Worm (Caenorhabditis elegans) whole organism, L2 larva: ENCODE results near the gene ZK856.4.
A peak's percentile ranks its signal among the peaks of the same experiment; 100 is the strongest.

ENCODE experiments used
- C34F6.9 ChIP-seq: fragments of 150-350 bp; optimal IDR thresholded peaks from 2 replicates; lab custom pipeline; 2014; ENCODE audit warnings: missing biosample characterization, missing genetic modification characterization
- F13H6.1 ChIP-seq: sonication (generic microtip); optimal IDR thresholded peaks from 2 replicates; lab custom pipeline; 2016; ENCODE audit warnings: missing genetic modification characterization, missing compliant biosample characterization
- Y55F3AM.14 ChIP-seq: fragments of 200-800 bp; sonication (Bioruptor generic); optimal IDR thresholded peaks from 2 replicates; lab custom pipeline; 2018; ENCODE audit warnings: mild to moderate bottlenecking, missing genetic modification characterization, missing compliant biosample characterization
- ZK546.5 ChIP-seq: sonication (generic microtip); optimal IDR thresholded peaks from 2 replicates; lab custom pipeline; 2017; ENCODE audit warnings: missing biosample characterization, missing genetic modification characterization
- alr-1 ChIP-seq: fragments of 150-350 bp; optimal IDR thresholded peaks from 2 replicates; lab custom pipeline; 2014; ENCODE audit warnings: missing biosample characterization, missing genetic modification characterization
- aly-2 ChIP-seq: fragments of 150-350 bp; optimal IDR thresholded peaks from 2 replicates; lab custom pipeline; 2014; ENCODE audit warnings: missing biosample characterization, missing genetic modification characterization
- ama-1 ChIP-seq: fragments of 150-350 bp; optimal IDR thresholded peaks from 2 replicates; lab custom pipeline; 2018; ENCODE audit warnings: inconsistent platforms
- blmp-1 ChIP-seq: sonication (generic microtip); optimal IDR thresholded peaks from 2 replicates; lab custom pipeline; 2017; ENCODE audit warnings: missing genetic modification characterization, mild to moderate bottlenecking, missing compliant biosample characterization, antibody characterized with exemption, moderate library complexity; ENCODE audit not compliant: insufficient read depth
- ceh-16 ChIP-seq: fragments of 150-350 bp; optimal IDR thresholded peaks from 2 replicates; lab custom pipeline; 2014; ENCODE audit warnings: missing biosample characterization, missing genetic modification characterization
- ceh-82 ChIP-seq: fragments of 150-350 bp; optimal IDR thresholded peaks from 2 replicates; lab custom pipeline; 2014; ENCODE audit warnings: missing biosample characterization, missing genetic modification characterization
- crh-2 ChIP-seq: sonication (generic microtip); optimal IDR thresholded peaks from 2 replicates; lab custom pipeline; 2017; ENCODE audit warnings: missing biosample characterization, missing genetic modification characterization
- dmd-4 ChIP-seq: sonication (generic microtip); optimal IDR thresholded peaks from 2 replicates; lab custom pipeline; 2017; ENCODE audit warnings: missing biosample characterization, missing genetic modification characterization
- egl-27 ChIP-seq: sonication (generic microtip); optimal IDR thresholded peaks from 3 replicates; lab custom pipeline; 2017; ENCODE audit warnings: missing biosample characterization, missing genetic modification reagents, missing genetic modification characterization
- elt-3 ChIP-seq: sonication (generic microtip); optimal IDR thresholded peaks from 2 replicates; lab custom pipeline; 2017; ENCODE audit warnings: missing biosample characterization, missing genetic modification characterization
- fos-1 ChIP-seq: fragments of 150-350 bp; optimal IDR thresholded peaks from 2 replicates; lab custom pipeline; 2014; ENCODE audit warnings: missing biosample characterization, missing genetic modification characterization
- gmeb-1 ChIP-seq: fragments of 150-350 bp; optimal IDR thresholded peaks from 2 replicates; lab custom pipeline; 2014; ENCODE audit warnings: missing biosample characterization, missing genetic modification characterization
- lin-11 ChIP-seq: fragments of 150-350 bp; sonication (generic microtip); optimal IDR thresholded peaks from 2 replicates; lab custom pipeline; 2014; ENCODE audit warnings: missing biosample characterization, missing genetic modification characterization, inconsistent platforms, mixed read lengths
- lin-13 ChIP-seq: fragments of 150-350 bp; optimal IDR thresholded peaks from 2 replicates; lab custom pipeline; 2014; ENCODE audit warnings: missing biosample characterization, missing genetic modification reagents, missing genetic modification characterization
- lin-39 ChIP-seq: fragments of 150-350 bp; optimal IDR thresholded peaks from 2 replicates; lab custom pipeline; 2014; ENCODE audit warnings: missing biosample characterization, missing genetic modification reagents, missing genetic modification characterization
- lsy-2 ChIP-seq, 2 experiments: fragments of 150-350 bp in 1 of 2; sonication (generic microtip) in 1 of 2; optimal IDR thresholded peaks; 2 replicates each; lab custom pipeline; 2014 to 2017; ENCODE audit warnings: missing biosample characterization in 2 of 2, missing genetic modification characterization in 2 of 2
- mbf-1 ChIP-seq: sonication (generic microtip); optimal IDR thresholded peaks from 2 replicates; lab custom pipeline; 2017; ENCODE audit warnings: missing biosample characterization, missing genetic modification characterization
- mdl-1 ChIP-seq, 2 experiments: fragments of 150-350 bp in 1 of 2; sonication (generic microtip) in 1 of 2; optimal IDR thresholded peaks; 2 replicates each; lab custom pipeline; 2017; ENCODE audit warnings: missing biosample characterization in 2 of 2, missing genetic modification characterization in 2 of 2
- nhr-10 ChIP-seq: sonication (generic microtip); optimal IDR thresholded peaks from 2 replicates; lab custom pipeline; 2017; ENCODE audit warnings: missing biosample characterization, missing genetic modification characterization
- nhr-11 ChIP-seq: fragments of 150-350 bp; optimal IDR thresholded peaks from 2 replicates; lab custom pipeline; 2014; ENCODE audit warnings: missing biosample characterization, missing genetic modification characterization
- nhr-12 ChIP-seq: fragments of 150-350 bp; optimal IDR thresholded peaks from 2 replicates; lab custom pipeline; 2014; ENCODE audit warnings: missing biosample characterization, missing genetic modification characterization
- nhr-129 ChIP-seq: fragments of 150-350 bp; optimal IDR thresholded peaks from 2 replicates; lab custom pipeline; 2014; ENCODE audit warnings: missing biosample characterization, missing genetic modification characterization
- nhr-21 ChIP-seq: fragments of 150-350 bp; optimal IDR thresholded peaks from 2 replicates; lab custom pipeline; 2014; ENCODE audit warnings: missing biosample characterization, missing genetic modification characterization
- nhr-237 ChIP-seq: fragments of 150-350 bp; optimal IDR thresholded peaks from 2 replicates; lab custom pipeline; 2014; ENCODE audit warnings: missing biosample characterization, missing genetic modification characterization
- nhr-25 ChIP-seq: fragments of 150-350 bp; sonication (generic microtip); optimal IDR thresholded peaks from 3 replicates; lab custom pipeline; 2014; ENCODE audit warnings: missing biosample characterization, missing genetic modification characterization
- nhr-6 ChIP-seq: fragments of 150-350 bp; optimal IDR thresholded peaks from 2 replicates; lab custom pipeline; 2014; ENCODE audit warnings: missing biosample characterization, missing genetic modification characterization
- nhr-77 ChIP-seq: fragments of 150-350 bp; optimal IDR thresholded peaks from 2 replicates; lab custom pipeline; 2014; ENCODE audit warnings: missing biosample characterization, missing genetic modification characterization
- sem-4 ChIP-seq: fragments of 150-350 bp; optimal IDR thresholded peaks from 2 replicates; lab custom pipeline; 2014; ENCODE audit warnings: missing biosample characterization, missing genetic modification reagents, missing genetic modification characterization
- sma-3 ChIP-seq: sonication (generic microtip); optimal IDR thresholded peaks from 2 replicates; lab custom pipeline; 2016; ENCODE audit warnings: missing genetic modification reagents, missing genetic modification characterization, missing compliant biosample characterization
- snpc-4 ChIP-seq: fragments of 150-350 bp; optimal IDR thresholded peaks from 2 replicates; lab custom pipeline; 2014; ENCODE audit warnings: missing biosample characterization, missing genetic modification characterization
- unc-39 ChIP-seq: fragments of 150-350 bp; optimal IDR thresholded peaks from 2 replicates; lab custom pipeline; 2014; ENCODE audit warnings: missing biosample characterization, missing genetic modification characterization
- unc-55 ChIP-seq: fragments of 150-350 bp; sonication (generic microtip); optimal IDR thresholded peaks from 3 replicates; lab custom pipeline; 2014; ENCODE audit warnings: missing biosample characterization, missing genetic modification reagents, missing genetic modification characterization
- zag-1 ChIP-seq: fragments of 150-350 bp; optimal IDR thresholded peaks from 2 replicates; lab custom pipeline; 2014; ENCODE audit warnings: missing biosample characterization, missing genetic modification characterization
- ztf-4 ChIP-seq: fragments of 150-350 bp; optimal IDR thresholded peaks from 2 replicates; lab custom pipeline; 2014; ENCODE audit warnings: missing biosample characterization, missing genetic modification characterization

Gene ZK856.4

ce11 chrV:10174632-10175075 is 8.4 kb upstream of the ZK856.4 start (continued):
- TF ChIP-seq F13H6.1: peak; percentile 79
- TF ChIP-seq crh-2 (tag; lab: Kevin White, UChicago): peak; percentile 81
- no peak for TF ChIP-seq nhr-11 (tag; lab: Kevin White, UChicago)
- peak; percentile 55 for TF ChIP-seq nhr-21
- TF ChIP-seq Y55F3AM.14: peak; percentile 59
- peak; percentile 67 for TF ChIP-seq sem-4 (tag; lab: Kevin White, UChicago)
- TF ChIP-seq mdl-1 (tag; optimal IDR thresholded peaks at IDR 0.05; lab: Kevin White, UChicago): peak; percentile 65 to 91
- peak; percentile 95 for TF ChIP-seq zag-1 (tag; lab: Kevin White, UChicago)
- no peak for TF ChIP-seq ceh-82 (tag; lab: Kevin White, UChicago)
- no peak for TF ChIP-seq mbf-1 (tag; lab: Kevin White, UChicago)
- TF ChIP-seq lin-39 (tag; lab: Kevin White, UChicago): peak; percentile 66
- TF ChIP-seq nhr-6 (tag; lab: Kevin White, UChicago): peak; percentile 86
- peak; percentile 60 for TF ChIP-seq unc-39 (tag; lab: Kevin White, UChicago)
- TF ChIP-seq nhr-12 (tag; lab: Kevin White, UChicago): no peak
- TF ChIP-seq, all 48 proteins: peak for 23

- TF ChIP-seq unc-55 (GFP tag; lab: Kevin White, UChicago) (peak; percentile 65), ztf-4 (tag; lab: Kevin White, UChicago) (no peak), F13H6.1 (peak; percentile 63), fos-1 (tag; lab: Kevin White, UChicago) (peak; percentile 28), gmeb-1 (peak; percentile 20), dmd-4 (tag; lab: Kevin White, UChicago) (no peak), mdl-1 (tag; optimal IDR thresholded peaks at IDR 0.05; lab: Kevin White, UChicago) (no peak), lsy-2 (tag; optimal IDR thresholded peaks at IDR 0.05; lab: Kevin White, UChicago) (peak; percentile 15 to 76), lin-13 (GFP tag; lab: Kevin White, UChicago) (peak; percentile 30), sma-3 (peak; percentile 72), nhr-25 (tag; lab: Kevin White, UChicago) (peak; percentile 50), crh-2 (tag; lab: Kevin White, UChicago) (peak; percentile 62), egl-27 (tag; lab: Kevin White, UChicago) (no peak), nhr-129 (peak; percentile 64), C34F6.9 (tag; lab: Kevin White, UChicago) (peak; percentile 79), nhr-6 (tag; lab: Kevin White, UChicago) (peak; percentile 6), blmp-1 (tag; lab: Kevin White, UChicago) (peak; percentile 96)
These were observed 4.9 kb upstream of the ZK856.4 start for ce11 chrV:10178166-10178565.

- no peak for TF ChIP-seq ztf-4 (tag; lab: Kevin White, UChicago)
- TF ChIP-seq alr-1: no peak
- TF ChIP-seq mbf-1 (tag; lab: Kevin White, UChicago): no peak
- TF ChIP-seq nhr-11 (tag; lab: Kevin White, UChicago): no peak
- no peak for TF ChIP-seq nhr-77 (tag; lab: Kevin White, UChicago)
- TF ChIP-seq mdl-1 (tag; optimal IDR thresholded peaks at IDR 0.05; lab: Kevin White, UChicago): no peak
- no peak for TF ChIP-seq nhr-237
- no peak for TF ChIP-seq sma-3
- TF ChIP-seq snpc-4 (tag; lab: Kevin White, UChicago): no peak
- TF ChIP-seq aly-2 (tag; lab: Kevin White, UChicago): no peak
- TF ChIP-seq nhr-6 (tag; lab: Kevin White, UChicago): no peak
These were observed 3.8 kb upstream of the ZK856.4 start, which contains the start of gene cul-5 for ce11 chrV:10179235-10179634. Gene cul-5, plus strand, starts transcription at chrV:10179535.

- TF ChIP-seq elt-3 (tag; lab: Kevin White, UChicago) (no peak), mdl-1 (tag; optimal IDR thresholded peaks at IDR 0.05; lab: Kevin White, UChicago) (no peak), nhr-10 (tag; lab: Kevin White, UChicago) (no peak), mbf-1 (tag; lab: Kevin White, UChicago) (no peak), C34F6.9 (tag; lab: Kevin White, UChicago) (no peak), ceh-16 (tag; lab: Kevin White, UChicago) (no peak), lin-11 (no peak), unc-39 (tag; lab: Kevin White, UChicago) (no peak), egl-27 (tag; lab: Kevin White, UChicago) (no peak), unc-55 (GFP tag; lab: Kevin White, UChicago) (no peak), ZK546.5 (tag; lab: Kevin White, UChicago) (no peak), snpc-4 (tag; lab: Kevin White, UChicago) (no peak), nhr-237 (no peak), crh-2 (tag; lab: Kevin White, UChicago) (no peak), F13H6.1 (no peak), gmeb-1 (no peak), ama-1 (lab: Kevin White, UChicago) (no peak)
These were observed 726 bp downstream of the ZK856.4 start for ce11 chrV:10183810-10184209.
